Fruit fly (Drosophila melanogaster) whole organism, wandering third instar larva: ENCODE data around the gene CG13369.

Experiments used
- Abd-B ChIP-seq: fragments of >200 bp; optimal IDR thresholded peaks from 2 replicates; lab custom pipeline; 2017; ENCODE audit warnings: missing biosample characterization, missing genetic modification characterization
- CG32264 ChIP-seq: fragments of 200-800 bp; sonication (Bioruptor generic); optimal IDR thresholded peaks from 2 replicates; lab custom pipeline; 2016; ENCODE audit warnings: missing biosample characterization, missing genetic modification characterization
- CG9705 ChIP-seq: fragments of 200-800 bp; sonication (Bioruptor generic); optimal IDR thresholded peaks from 2 replicates; lab custom pipeline; 2018; ENCODE audit warnings: missing biosample characterization, mild to moderate bottlenecking, missing genetic modification characterization
- GATAd ChIP-seq: sonication (Bioruptor generic); optimal IDR thresholded peaks from 2 replicates; lab custom pipeline; 2016; ENCODE audit warnings: missing biosample characterization, missing genetic modification characterization
- HLH106 ChIP-seq: fragments of 200-800 bp; optimal IDR thresholded peaks from 3 replicates; lab custom pipeline; 2019; ENCODE audit warnings: missing biosample characterization, mild to moderate bottlenecking, missing genetic modification characterization, moderate library complexity
- Hnf4 ChIP-seq: fragments of 200-800 bp; sonication (Bioruptor generic); optimal IDR thresholded peaks from 2 replicates; lab custom pipeline; 2016; ENCODE audit warnings: missing biosample characterization, mild to moderate bottlenecking, missing genetic modification characterization
- Hr78 ChIP-seq: fragments of >200 bp; optimal IDR thresholded peaks from 2 replicates; lab custom pipeline; 2017; ENCODE audit warnings: missing biosample characterization, missing genetic modification characterization
- Hr83 ChIP-seq: fragments of 200-300 bp; sonication (Bioruptor generic); optimal IDR thresholded peaks from 2 replicates; lab custom pipeline; 2016; ENCODE audit warnings: missing biosample characterization, mild to moderate bottlenecking, missing genetic modification characterization, moderate library complexity; ENCODE audit not compliant: poor library complexity, severe bottlenecking
- Mio ChIP-seq: sonication (Bioruptor generic); optimal IDR thresholded peaks from 2 replicates; lab custom pipeline; 2016; ENCODE audit warnings: missing biosample characterization, missing genetic modification characterization
- N ChIP-seq: fragments of >200 bp; optimal IDR thresholded peaks from 2 replicates; lab custom pipeline; 2018; ENCODE audit warnings: missing biosample characterization, missing external identifiers, missing genetic modification characterization
- OdsH ChIP-seq: fragments of 200-800 bp; sonication (Bioruptor generic); optimal IDR thresholded peaks from 2 replicates; lab custom pipeline; 2016; ENCODE audit warnings: missing biosample characterization, mild to moderate bottlenecking, missing genetic modification characterization
- Rel ChIP-seq, 2 experiments: fragments of 200-800 bp; sonication (Bioruptor generic) in 1 of 2; optimal IDR thresholded peaks; 2 replicates in 1 of 2; 3 replicates in 1 of 2; lab custom pipeline; 2016 to 2019; ENCODE audit warnings: mild to moderate bottlenecking in 2 of 2, missing biosample characterization in 2 of 2, missing genetic modification characterization in 2 of 2, moderate library complexity in 1 of 2
- Sp1 ChIP-seq: fragments of 200-800 bp; sonication (Bioruptor generic); optimal IDR thresholded peaks from 3 replicates; lab custom pipeline; 2019; ENCODE audit warnings: missing biosample characterization, mild to moderate bottlenecking, missing genetic modification characterization, moderate library complexity
- Vsx2 ChIP-seq: fragments of 200-300, 225-300 bp; sonication (Bioruptor generic); optimal IDR thresholded peaks from 2 replicates; lab custom pipeline; 2018; ENCODE audit warnings: missing biosample characterization, missing genetic modification characterization; ENCODE audit not compliant: partially characterized antibody
- br ChIP-seq: fragments of 200-800 bp; sonication (Bioruptor generic); optimal IDR thresholded peaks from 2 replicates; lab custom pipeline; 2016; ENCODE audit warnings: missing biosample characterization, missing genetic modification characterization
- dl ChIP-seq, 2 experiments: fragments of 175-275, 200-275 bp in 1 of 2; fragments of 200-275 bp in 1 of 2; sonication (Bioruptor generic); optimal IDR thresholded peaks; lab custom pipeline; 2018; ENCODE audit warnings: mild to moderate bottlenecking in 2 of 2, missing biosample characterization in 2 of 2, missing genetic modification characterization in 2 of 2, moderate library complexity in 2 of 2; ENCODE audit not compliant: partially characterized antibody in 2 of 2, insufficient read depth in 1 of 2
- dmrt93B ChIP-seq: fragments of 200-800 bp; sonication (Bioruptor generic); optimal IDR thresholded peaks from 2 replicates; lab custom pipeline; 2018; ENCODE audit warnings: missing biosample characterization, mild to moderate bottlenecking, missing genetic modification characterization
- dsf ChIP-seq: sonication (Bioruptor generic); optimal IDR thresholded peaks from 2 replicates; lab custom pipeline; 2016; ENCODE audit warnings: missing biosample characterization, missing genetic modification characterization, borderline replicate concordance
- ey ChIP-seq: fragments of 200-800 bp; sonication (Bioruptor generic); optimal IDR thresholded peaks from 2 replicates; lab custom pipeline; 2016; ENCODE audit warnings: missing biosample characterization, missing genetic modification characterization
- foxo ChIP-seq, 2 experiments: fragments of 200-800 bp; sonication (Bioruptor generic); optimal IDR thresholded peaks; 2 replicates in 1 of 2; 3 replicates in 1 of 2; lab custom pipeline; 2016 to 2017; ENCODE audit warnings: missing biosample characterization in 2 of 2, missing genetic modification characterization in 2 of 2
- fru ChIP-seq: fragments of 200-800 bp; sonication (Bioruptor generic); optimal IDR thresholded peaks from 3 replicates; lab custom pipeline; 2016; ENCODE audit warnings: missing biosample characterization, mild to moderate bottlenecking, missing genetic modification characterization
- jim ChIP-seq: fragments of 175-275, 200-325 bp; sonication (Bioruptor generic); optimal IDR thresholded peaks from 2 replicates; lab custom pipeline; 2016; ENCODE audit warnings: missing biosample characterization, mild to moderate bottlenecking, missing genetic modification characterization
- lola ChIP-seq: fragments of >200 bp; optimal IDR thresholded peaks from 2 replicates; lab custom pipeline; 2017; ENCODE audit warnings: missing biosample characterization, missing genetic modification characterization
- pan ChIP-seq: fragments of >200 bp; optimal IDR thresholded peaks from 2 replicates; lab custom pipeline; 2017
- psq ChIP-seq: fragments of 200-800 bp; sonication (Bioruptor generic); optimal IDR thresholded peaks from 3 replicates; lab custom pipeline; 2017; ENCODE audit warnings: missing biosample characterization, mild to moderate bottlenecking, missing genetic modification characterization, moderate library complexity
- rgr ChIP-seq: fragments of 200-800 bp; sonication (Bioruptor generic); optimal IDR thresholded peaks from 3 replicates; lab custom pipeline; 2016; ENCODE audit warnings: missing biosample characterization, mild to moderate bottlenecking, missing genetic modification characterization
- sv ChIP-seq: fragments of 200-800 bp; sonication (Bioruptor generic); optimal IDR thresholded peaks from 3 replicates; lab custom pipeline; 2016; ENCODE audit warnings: missing biosample characterization, missing genetic modification characterization
- tai ChIP-seq: sonication (Bioruptor generic); optimal IDR thresholded peaks from 2 replicates; lab custom pipeline; 2016; ENCODE audit warnings: missing biosample characterization, missing genetic modification characterization
- usp ChIP-seq: fragments of >200 bp; optimal IDR thresholded peaks from 2 replicates; lab custom pipeline; 2017; ENCODE audit warnings: missing biosample characterization, missing genetic modification characterization
- woc ChIP-seq: sonication (Bioruptor generic); optimal IDR thresholded peaks from 2 replicates; lab custom pipeline; 2016; ENCODE audit warnings: missing biosample characterization, mild to moderate bottlenecking, missing genetic modification characterization

The CG13369 gene

dm6 chrX:623357-623756 lies at the start of gene CG13369:
Gene CG13369, plus strand, starts transcription at chrX:623468.
- no peak for TF ChIP-seq br
- TF ChIP-seq sv: no peak
- no peak for TF ChIP-seq usp (GFP tag; lab: Kevin White, UChicago)
- TF ChIP-seq Hnf4 (GFP tag; lab: Kevin White, UChicago): no peak
- no peak for TF ChIP-seq Abd-B
- no peak for TF ChIP-seq CG9705 (GFP tag; lab: Kevin White, UChicago)
- no peak for TF ChIP-seq OdsH
- TF ChIP-seq dsf: no peak
- TF ChIP-seq rgr: no peak
- no peak for TF ChIP-seq dmrt93B (GFP tag; lab: Kevin White, UChicago)
- TF ChIP-seq, all 38 proteins: peak for 0

- TF ChIP-seq pan (lab: Kevin White, UChicago) (no peak), ey (GFP tag; lab: Kevin White, UChicago) (no peak), fru (GFP tag; lab: Kevin White, UChicago) (no peak), dl (GFP tag; optimal IDR thresholded peaks at IDR 0.05; lab: Kevin White, UChicago; ENCODE audit: insufficient read depth in 1 of 2, partially characterized antibody in 2 of 2) (no peak), br (no peak), dmrt93B (GFP tag; lab: Kevin White, UChicago) (no peak), Hnf4 (GFP tag; lab: Kevin White, UChicago) (no peak), Hr78 (GFP tag; lab: Kevin White, UChicago) (no peak), Mio (GFP tag; lab: Kevin White, UChicago) (no peak), woc (GFP tag; lab: Kevin White, UChicago) (no peak), dsf (no peak), CG9705 (GFP tag; lab: Kevin White, UChicago) (no peak), Rel (GFP tag; optimal IDR thresholded peaks at IDR 0.05; lab: Kevin White, UChicago) (no peak), Rel (tag; optimal IDR thresholded peaks at IDR 0.05; lab: Kevin White, UChicago) (no peak), foxo (GFP tag; optimal IDR thresholded peaks at IDR 0.05; lab: Kevin White, UChicago) (no peak), CG32264 (GFP tag; lab: Kevin White, UChicago) (no peak), Sp1 (GFP tag; lab: Kevin White, UChicago) (no peak), psq (GFP tag; lab: Kevin White, UChicago) (no peak)
These were observed 42.6 kb upstream of the CG13369 start for dm6 chrX:580635-581034.

- peak; percentile 36 for TF ChIP-seq rgr
- no peak for TF ChIP-seq jim (GFP tag; lab: Kevin White, UChicago)
- peak; percentile 7 for TF ChIP-seq dmrt93B (GFP tag; lab: Kevin White, UChicago)
- TF ChIP-seq Hnf4 (GFP tag; lab: Kevin White, UChicago): peak; percentile 32
- no peak for TF ChIP-seq br
- no peak for TF ChIP-seq HLH106 (tag; lab: Kevin White, UChicago)
- no peak for TF ChIP-seq Abd-B
- no peak for TF ChIP-seq N (GFP tag; lab: Kevin White, UChicago)
- TF ChIP-seq Hr83 (GFP tag; lab: Kevin White, UChicago): peak; percentile 59
- TF ChIP-seq usp (GFP tag; lab: Kevin White, UChicago): no peak
- peak in 1 of 2 experiments; percentile 13 for TF ChIP-seq foxo (GFP tag; optimal IDR thresholded peaks at IDR 0.05; lab: Kevin White, UChicago)
- TF ChIP-seq tai (GFP tag; lab: Kevin White, UChicago): peak; percentile 33
These were observed 41.4 kb upstream of the CG13369 start, which contains the start of gene vnd for dm6 chrX:581825-582224. Gene vnd, plus strand, starts transcription at chrX:582121.

DNA sequence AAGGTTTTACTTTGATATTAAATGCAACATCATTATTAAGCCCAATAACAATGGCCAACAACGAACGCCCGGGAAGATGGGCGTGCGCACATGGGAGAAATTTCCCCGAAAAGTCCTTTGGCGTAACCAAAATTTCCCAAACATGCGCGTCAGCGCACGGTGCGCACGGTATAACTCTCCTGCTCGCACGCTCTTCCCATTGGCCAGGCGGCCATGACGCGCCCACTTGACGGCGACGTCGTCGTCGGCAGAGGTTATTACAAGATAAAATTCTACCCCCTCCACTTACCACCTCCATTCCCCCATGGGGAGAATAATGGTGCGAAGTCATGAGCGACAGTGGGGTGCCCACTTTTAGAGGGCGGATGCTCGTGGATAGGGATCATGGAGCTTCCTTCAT lies 34.3 kb upstream of the CG13369 start:
- TF ChIP-seq Hr83 (GFP tag; lab: Kevin White, UChicago): no peak

- no peak for TF ChIP-seq foxo (GFP tag; optimal IDR thresholded peaks at IDR 0.05; lab: Kevin White, UChicago)
- TF ChIP-seq dsf: no peak
- peak; percentile 51 for TF ChIP-seq Vsx2 (GFP tag; lab: Kevin White, UChicago)
- no peak for TF ChIP-seq ey (GFP tag; lab: Kevin White, UChicago)
- TF ChIP-seq Abd-B: no peak
- no peak for TF ChIP-seq GATAd (GFP tag; lab: Kevin White, UChicago)
- no peak for TF ChIP-seq Hr83 (GFP tag; lab: Kevin White, UChicago)
- TF ChIP-seq woc (GFP tag; lab: Kevin White, UChicago): no peak
- no peak for TF ChIP-seq lola (GFP tag; lab: Kevin White, UChicago)
These were observed 32.8 kb upstream of the CG13369 start for dm6 chrX:590479-590878.
